Fruit fly (Drosophila melanogaster): ENCODE measurements around the gene CG15172.

The CG15172 gene

DNA sequence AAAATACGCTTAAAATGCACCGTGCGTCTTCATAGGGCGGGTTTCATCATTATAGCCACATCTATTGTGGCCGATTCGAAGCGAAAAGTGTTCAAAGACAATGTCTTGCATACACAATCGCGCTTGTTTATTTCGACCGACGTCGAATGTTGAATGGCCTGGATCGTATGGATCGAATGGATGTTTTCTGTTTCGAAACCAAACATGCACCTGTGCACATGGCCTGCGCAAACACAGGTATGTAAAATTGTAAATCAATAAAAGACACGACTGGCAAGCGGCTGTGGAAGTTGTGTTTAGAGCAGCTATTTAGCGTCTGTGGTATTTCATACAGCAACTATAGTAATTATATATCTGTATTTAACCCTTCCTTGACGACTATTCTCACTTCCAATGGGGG lies 40.7 kb upstream of the CG15172 start (continued):
- TF ChIP-seq B-H2 (GFP tag; optimal IDR thresholded peaks at IDR 0.05) (no peak), CG6175 (GFP tag; IDR thresholded peaks at IDR 0.05) (no peak), CG6654 (GFP tag; optimal IDR thresholded peaks at IDR 0.05) (no peak), dm (GFP tag; optimal IDR thresholded peaks at IDR 0.05) (no peak), z (GFP tag; IDR thresholded peaks at IDR 0.05) (no peak), slou (GFP tag; optimal IDR thresholded peaks at IDR 0.05) (no peak), CrebB (tag; optimal IDR thresholded peaks at IDR 0.05) (no peak), CG14667 (GFP tag; IDR thresholded peaks at IDR 0.05) (no peak), Nf-YA (GFP tag; IDR thresholded peaks at IDR 0.05) (no peak), Sox100B (GFP tag; optimal IDR thresholded peaks at IDR 0.05) (no peak), Ada2b (GFP tag; IDR thresholded peaks at IDR 0.05) (no peak), CG4707 (GFP tag; optimal IDR thresholded peaks at IDR 0.05) (peak; percentile 45), luna (GFP tag; optimal IDR thresholded peaks at IDR 0.05) (no peak), kni (GFP tag; optimal IDR thresholded peaks at IDR 0.05) (peak; percentile 70), CG17912 (GFP tag; optimal IDR thresholded peaks at IDR 0.05) (no peak), lbe (GFP tag; optimal IDR thresholded peaks at IDR 0.05) (peak; percentile 25), D19B (GFP tag; optimal IDR thresholded peaks at IDR 0.05) (no peak), nau (GFP tag; optimal IDR thresholded peaks at IDR 0.05) (no peak), fd64A (GFP tag; optimal IDR thresholded peaks at IDR 0.05) (peak; percentile 50), sug (tag; optimal IDR thresholded peaks at IDR 0.05) (no peak), CG5953 (GFP tag; IDR thresholded peaks at IDR 0.05) (no peak), YL-1 (GFP tag; optimal IDR thresholded peaks at IDR 0.05) (no peak), CG1024 (GFP tag; IDR thresholded peaks at IDR 0.05) (0 out of 2 replicates have a peak, but pooled peaks have one; percentile 7), pb (GFP tag; optimal IDR thresholded peaks at IDR 0.05) (no peak), HLH4C (GFP tag; IDR thresholded peaks at IDR 0.05; ENCODE audit: partially characterized antibody) (no peak), crc (GFP tag; optimal IDR thresholded peaks at IDR 0.05) (no peak), CG7372 (GFP tag; IDR thresholded peaks at IDR 0.05) (no peak), CG8944 (GFP tag; optimal IDR thresholded peaks at IDR 0.05) (no peak), CG12769 (tag; optimal IDR thresholded peaks at IDR 0.05) (no peak), CG9817 (tag; optimal IDR thresholded peaks at IDR 0.05) (no peak), CG3281 (GFP tag; optimal IDR thresholded peaks at IDR 0.05) (no peak), HLHmδ (GFP tag; optimal IDR thresholded peaks at IDR 0.05) (no peak), vfl (GFP tag; optimal IDR thresholded peaks at IDR 0.05) (no peak), ab (GFP tag; optimal IDR thresholded peaks at IDR 0.05) (no peak), CG7963 (GFP tag; IDR thresholded peaks at IDR 0.05; ENCODE audit: partially characterized antibody) (no peak), Hr3 (GFP tag; optimal IDR thresholded peaks at IDR 0.05) (no peak), CG34376 (GFP tag; optimal IDR thresholded peaks at IDR 0.05) (no peak), inv (GFP tag; IDR thresholded peaks at IDR 0.05; ENCODE audit: partially characterized antibody) (no peak), CG2120 (GFP tag; optimal IDR thresholded peaks at IDR 0.05) (no peak), prd (optimal IDR thresholded peaks at IDR 0.05) (no peak), prd (GFP tag; IDR thresholded peaks at IDR 0.05) (no peak), CG17385 (GFP tag; optimal IDR thresholded peaks at IDR 0.05) (peak; percentile 6), hb (GFP tag; IDR thresholded peaks at IDR 0.05; ENCODE audit: partially characterized antibody) (no peak), CG11456 (GFP tag; IDR thresholded peaks at IDR 0.05) (no peak), CG3726 (GFP tag; IDR thresholded peaks at IDR 0.05) (no peak), CG4424 (GFP tag; optimal IDR thresholded peaks at IDR 0.05) (no peak), ttk (GFP tag; IDR thresholded peaks at IDR 0.05) (no peak), CG6791 (GFP tag; IDR thresholded peaks at IDR 0.05; ENCODE audit: partially characterized antibody) (no peak), Hr78 (GFP tag; optimal IDR thresholded peaks at IDR 0.05) (no peak), Kr (GFP tag; optimal IDR thresholded peaks at IDR 0.05) (peak; percentile 42), CG11723 (GFP tag; optimal IDR thresholded peaks at IDR 0.05) (no peak), CG8924 (tag; optimal IDR thresholded peaks at IDR 0.05) (no peak)
